Worm (Caenorhabditis elegans) whole organism, mixed stage, embryonic: ENCODE data around the gene trf-1.

Experiments
- bed-3 ChIP-seq: fragments of 200-800 bp; sonication (Bioruptor generic); optimal IDR thresholded peaks from 3 replicates; lab custom pipeline; 2018; ENCODE audit warnings: mild to moderate bottlenecking, missing genetic modification characterization, moderate library complexity, missing compliant biosample characterization
- blmp-1 ChIP-seq: fragments of 150-350 bp; optimal IDR thresholded peaks from 2 replicates; lab custom pipeline; 2014; ENCODE audit warnings: missing biosample characterization, missing genetic modification characterization
- ceh-39 ChIP-seq: fragments of 150-350 bp; optimal IDR thresholded peaks from 2 replicates; lab custom pipeline; 2014; ENCODE audit warnings: missing biosample characterization, missing genetic modification characterization
- ceh-43 ChIP-seq: fragments of 200-800 bp; sonication (Bioruptor generic); optimal IDR thresholded peaks from 2 replicates; lab custom pipeline; 2018; ENCODE audit warnings: mild to moderate bottlenecking, missing genetic modification characterization, moderate library complexity, missing compliant biosample characterization
- ces-1 ChIP-seq: fragments of 150-350 bp; optimal IDR thresholded peaks from 2 replicates; lab custom pipeline; 2014; ENCODE audit warnings: missing biosample characterization, missing genetic modification reagents, missing genetic modification characterization
- cnd-1 ChIP-seq: fragments of 200-800 bp; sonication (Bioruptor generic); optimal IDR thresholded peaks from 2 replicates; lab custom pipeline; 2018; ENCODE audit warnings: mild to moderate bottlenecking, missing genetic modification characterization, missing compliant biosample characterization
- flh-1 ChIP-seq: fragments of 200-800 bp; sonication (Bioruptor generic); optimal IDR thresholded peaks from 2 replicates; lab custom pipeline; 2018; ENCODE audit warnings: mild to moderate bottlenecking, missing genetic modification characterization, moderate library complexity, missing compliant biosample characterization
- ham-2 ChIP-seq: fragments of 200-800 bp; sonication (Bioruptor generic); optimal IDR thresholded peaks from 2 replicates; lab custom pipeline; 2018; ENCODE audit warnings: mild to moderate bottlenecking, missing genetic modification characterization, missing compliant biosample characterization
- hlh-1 ChIP-seq: fragments of 150-350 bp; optimal IDR thresholded peaks from 2 replicates; lab custom pipeline; 2014; ENCODE audit warnings: missing biosample characterization, missing genetic modification reagents, missing genetic modification characterization
- lin-32 ChIP-seq: fragments of 200-800 bp; sonication (Bioruptor generic); optimal IDR thresholded peaks from 2 replicates; lab custom pipeline; 2018; ENCODE audit warnings: mild to moderate bottlenecking, missing genetic modification characterization, missing compliant biosample characterization
- lsy-2 ChIP-seq: fragments of 150-350 bp; optimal IDR thresholded peaks from 2 replicates; lab custom pipeline; 2014; ENCODE audit warnings: missing biosample characterization, missing genetic modification characterization
- mep-1 ChIP-seq: fragments of 150-350 bp; optimal IDR thresholded peaks from 2 replicates; lab custom pipeline; 2017; ENCODE audit warnings: missing biosample characterization, missing genetic modification reagents, missing genetic modification characterization, inconsistent platforms
- nhr-2 ChIP-seq: fragments of 150-350 bp; optimal IDR thresholded peaks from 2 replicates; lab custom pipeline; 2014; ENCODE audit warnings: missing biosample characterization, missing genetic modification characterization
- nhr-237 ChIP-seq: fragments of 150-350 bp; optimal IDR thresholded peaks from 2 replicates; lab custom pipeline; 2014; ENCODE audit warnings: missing biosample characterization, missing genetic modification characterization
- nhr-28 ChIP-seq: fragments of 150-350 bp; optimal IDR thresholded peaks from 2 replicates; lab custom pipeline; 2014; ENCODE audit warnings: missing biosample characterization, missing genetic modification characterization
- nhr-76 ChIP-seq: sonication (generic microtip); optimal IDR thresholded peaks from 2 replicates; lab custom pipeline; 2017; ENCODE audit warnings: missing biosample characterization, missing genetic modification characterization
- pha-4 ChIP-seq: fragments of 150-350 bp; optimal IDR thresholded peaks from 2 replicates; lab custom pipeline; 2018; ENCODE audit warnings: missing biosample characterization, missing genetic modification reagents, missing genetic modification characterization
- unc-120 ChIP-seq: sonication (generic microtip); optimal IDR thresholded peaks from 2 replicates; lab custom pipeline; 2017; ENCODE audit warnings: missing genetic modification characterization, missing compliant biosample characterization; ENCODE audit not compliant: poor library complexity, severe bottlenecking
- unc-39 ChIP-seq: fragments of 150-350 bp; optimal IDR thresholded peaks from 2 replicates; lab custom pipeline; 2014; ENCODE audit warnings: missing biosample characterization, missing genetic modification characterization
- unc-62 ChIP-seq: fragments of 150-350 bp; optimal IDR thresholded peaks from 2 replicates; lab custom pipeline; 2014; ENCODE audit warnings: missing biosample characterization, missing genetic modification reagents, missing genetic modification characterization
- zip-8 ChIP-seq: fragments of 150-350 bp; optimal IDR thresholded peaks from 2 replicates; lab custom pipeline; 2014; ENCODE audit warnings: missing biosample characterization, missing genetic modification characterization
- ztf-11 ChIP-seq: fragments of 150-350 bp; optimal IDR thresholded peaks from 2 replicates; lab custom pipeline; 2014; ENCODE audit warnings: missing biosample characterization, missing genetic modification characterization

trf-1 gene

DNA sequence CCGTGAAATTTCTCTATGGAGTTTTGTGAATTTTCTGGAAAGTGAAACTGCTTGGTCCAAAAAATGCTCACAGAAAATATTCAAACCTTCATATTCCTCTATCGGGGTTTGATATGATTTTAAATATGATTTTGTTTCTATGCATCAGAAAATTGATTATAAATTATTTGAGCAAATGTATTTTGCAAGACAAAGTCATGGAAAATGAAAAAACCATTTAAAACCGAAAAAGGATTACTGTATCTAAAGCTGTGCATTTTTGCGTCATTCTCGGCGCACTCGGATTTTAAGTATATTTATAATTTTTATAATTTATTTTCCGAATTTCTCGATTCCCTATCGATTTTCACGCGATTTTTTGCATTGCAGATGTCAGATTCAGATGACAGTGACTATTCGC, 41.2 kb downstream of the trf-1 start, which contains the start of gene pssy-2:
Gene pssy-2 (plus strand): TSS at position 301 of the 400 bp plus-strand sequence.
- no peak for TF ChIP-seq ces-1 (GFP tag; lab: Kevin White, UChicago)
- no peak for TF ChIP-seq hlh-1
- TF ChIP-seq zip-8: no peak
- TF ChIP-seq ztf-11 (tag; lab: Kevin White, UChicago): no peak
- TF ChIP-seq nhr-2 (tag; lab: Kevin White, UChicago): no peak
- TF ChIP-seq ceh-43: no peak
- no peak for TF ChIP-seq pha-4 (tag; lab: Kevin White, UChicago)
- TF ChIP-seq mep-1: no peak
- no peak for TF ChIP-seq flh-1

DNA sequence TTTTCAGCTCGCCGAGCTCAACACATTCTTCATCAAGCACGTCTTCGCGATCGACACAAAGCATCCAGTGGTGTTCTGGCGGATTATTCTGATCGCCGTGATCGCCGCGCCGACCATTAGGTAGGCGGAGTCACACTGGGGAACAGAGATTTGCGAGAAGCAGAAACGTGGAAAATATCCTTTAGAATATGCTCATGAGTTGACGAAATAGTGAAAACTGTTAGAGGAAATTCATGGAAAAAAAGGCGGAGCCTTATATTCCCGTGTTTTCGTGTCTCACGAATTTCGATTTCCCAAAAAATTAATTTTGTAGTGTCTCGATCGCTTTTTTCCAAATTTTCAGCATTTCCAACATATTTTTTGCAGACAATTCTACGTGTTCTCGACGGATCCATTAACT, 44.2 kb downstream of the trf-1 start:
- peak; percentile 54 for TF ChIP-seq cnd-1 (tag; lab: Kevin White, UChicago)
- no peak for TF ChIP-seq unc-39

DNA sequence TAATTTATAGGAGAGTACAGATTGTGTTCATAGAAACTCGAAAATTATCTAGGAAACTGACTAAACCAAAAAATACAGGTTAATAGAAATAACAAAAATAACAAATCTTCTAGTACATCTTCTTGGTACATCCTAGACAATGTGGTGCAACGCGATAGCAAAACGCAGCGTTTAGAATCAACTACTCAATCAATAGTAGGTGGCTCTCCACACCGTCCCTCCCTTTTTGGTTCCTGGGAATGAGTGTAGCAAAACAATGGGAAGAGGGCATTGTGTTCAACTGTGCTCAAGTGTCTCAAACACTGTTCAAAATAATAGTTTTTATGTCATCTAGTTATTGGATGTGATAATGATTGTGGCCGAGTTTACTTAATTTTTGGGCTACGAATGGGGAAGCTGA, 46.4 kb downstream of the trf-1 start, which contains the start of gene T27E9.6:
Gene T27E9.6 (minus strand): TSS at position 101 of the 400 bp plus-strand sequence.
- no peak for TF ChIP-seq unc-62
- no peak for TF ChIP-seq nhr-28 (tag; lab: Kevin White, UChicago)
- no peak for TF ChIP-seq ces-1 (GFP tag; lab: Kevin White, UChicago)
- TF ChIP-seq lsy-2 (tag; lab: Kevin White, UChicago): no peak
- TF ChIP-seq lin-32 (GFP tag; lab: Kevin White, UChicago): no peak
- TF ChIP-seq unc-120 (tag; lab: Kevin White, UChicago): no peak
- TF ChIP-seq unc-39: no peak
- TF ChIP-seq pha-4 (tag; lab: Kevin White, UChicago): no peak
- TF ChIP-seq mep-1: no peak
- TF ChIP-seq bed-3 (GFP tag; lab: Kevin White, UChicago): no peak
- TF ChIP-seq ceh-39 (tag; lab: Kevin White, UChicago): no peak
- TF ChIP-seq nhr-2 (tag; lab: Kevin White, UChicago): no peak
- no peak for TF ChIP-seq nhr-237 (tag; lab: Kevin White, UChicago)
- TF ChIP-seq zip-8: no peak
- TF ChIP-seq nhr-76: no peak
- TF ChIP-seq blmp-1 (tag; lab: Kevin White, UChicago): no peak
- TF ChIP-seq ham-2 (GFP tag; lab: Kevin White, UChicago): no peak
- no peak for TF ChIP-seq ztf-11 (tag; lab: Kevin White, UChicago)
- no peak for TF ChIP-seq ceh-43
